Fruit fly (Drosophila melanogaster) whole organism, pupa: Measurements from ENCODE around the gene Pcmt.

Experiments used
- CG15710 ChIP-seq: fragments of 200-800 bp; sonication (Bioruptor generic); optimal IDR thresholded peaks from 2 replicates; lab custom pipeline; 2018; ENCODE audit warnings: missing biosample characterization, mild to moderate bottlenecking, missing genetic modification characterization, moderate library complexity
- CG32121 ChIP-seq: fragments of 200-800 bp; sonication (Bioruptor generic); IDR thresholded peaks from 2 replicates; pipeline ENCODE4 v1.3.6; 2022; ENCODE audit warnings: missing biosample characterization, missing genetic modification characterization
- CG4496 ChIP-seq: fragments of 200-800 bp; sonication (Bioruptor generic); IDR thresholded peaks from 3 replicates; pipeline ENCODE4 v1.3.6; 2022; ENCODE audit warnings: missing biosample characterization, missing genetic modification characterization
- CG8159 ChIP-seq: fragments of 200-800 bp; sonication (Bioruptor generic); optimal IDR thresholded peaks from 3 replicates; lab custom pipeline; 2018; ENCODE audit warnings: missing biosample characterization, mild to moderate bottlenecking, missing genetic modification characterization, moderate library complexity
- CG8301 ChIP-seq: fragments of 200-800 bp; sonication (Bioruptor generic); optimal IDR thresholded peaks from 2 replicates; lab custom pipeline; 2018; ENCODE audit warnings: missing biosample characterization, mild to moderate bottlenecking, missing genetic modification characterization
- EcR ChIP-seq: fragments of 200-800 bp; sonication (Bioruptor generic); optimal IDR thresholded peaks from 3 replicates; lab custom pipeline; 2019; ENCODE audit warnings: missing biosample characterization, missing genetic modification characterization, mild to moderate bottlenecking, moderate library complexity, missing genetic modification reagents
- gl ChIP-seq: fragments of 200-800 bp; sonication (Bioruptor generic); optimal IDR thresholded peaks from 2 replicates; lab custom pipeline; 2018; ENCODE audit warnings: missing biosample characterization, mild to moderate bottlenecking, missing genetic modification characterization
- rn ChIP-seq: fragments of 200-800 bp; sonication (Bioruptor generic); IDR thresholded peaks from 2 replicates; pipeline ENCODE4 v1.3.6; 2022; ENCODE audit warnings: missing biosample characterization, missing genetic modification characterization

DNA sequence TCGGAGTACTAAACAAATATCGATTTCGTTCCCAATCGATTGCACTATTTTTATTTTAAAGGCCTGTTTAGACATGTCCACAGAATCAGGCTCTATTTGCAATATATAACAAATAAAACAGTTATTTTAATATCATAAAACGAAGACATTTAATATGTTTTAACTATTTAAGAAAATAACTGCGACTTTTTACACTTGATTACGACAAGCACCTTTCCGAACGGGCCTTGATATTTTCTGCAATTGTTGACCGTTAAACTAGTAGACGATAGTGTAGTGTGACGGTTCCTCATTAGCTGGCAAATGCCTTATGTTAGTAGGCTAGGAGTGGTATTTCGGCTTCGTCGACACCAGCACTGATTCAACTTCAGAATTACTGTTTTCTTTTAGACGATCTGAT lies 14.5 kb upstream of the Pcmt start, which contains the start of the genes CG2931 and Rheb:
- TF ChIP-seq rn (GFP tag; lab: Robert Waterston, UW): peak; percentile 56
- TF ChIP-seq EcR (GFP tag; lab: Kevin White, UChicago): no peak
- peak; percentile 29 for TF ChIP-seq CG15710 (tag; lab: Kevin White, UChicago)
- TF ChIP-seq CG32121: peak; percentile 60; the same call in 1 of the 2 replicates
- peak; percentile 77 for TF ChIP-seq CG4496 (GFP tag; lab: Robert Waterston, UW)
- TF ChIP-seq CG8159: no peak
- no peak for TF ChIP-seq gl (tag; lab: Kevin White, UChicago)
- peak; percentile 32 for TF ChIP-seq CG8301 (tag; lab: Kevin White, UChicago)
